Fruit fly (Drosophila melanogaster): Measurements from ENCODE around the gene yellow-c.

The yellow-c gene

dm6 chr2L:15060580-15061005 lies 25.4 kb downstream of the yellow-c start, which contains the start of gene TfIIS (continued):
- TF ChIP-seq kay (GFP tag; optimal IDR thresholded peaks at IDR 0.05) (no peak), Ets97D (GFP tag; optimal IDR thresholded peaks at IDR 0.05) (peak; percentile 90), ERR (GFP tag; optimal IDR thresholded peaks at IDR 0.05) (peak; percentile 3), CG18476 (GFP tag; optimal IDR thresholded peaks at IDR 0.05) (no peak), fd64A (GFP tag; optimal IDR thresholded peaks at IDR 0.05) (no peak), CG15514 (GFP tag; optimal IDR thresholded peaks at IDR 0.05) (peak; percentile 61), ci (GFP tag; IDR thresholded peaks at IDR 0.05) (peak; percentile 57; the same call in 1 of the 3 replicates), sqz (GFP tag; optimal IDR thresholded peaks at IDR 0.05) (peak; percentile 67), fru (optimal IDR thresholded peaks at IDR 0.05) (no peak), cg (GFP tag; optimal IDR thresholded peaks at IDR 0.05) (no peak), fd96Cb (tag; optimal IDR thresholded peaks at IDR 0.05) (no peak), lmd (GFP tag; IDR thresholded peaks at IDR 0.05) (peak; percentile 7; the same call in 1 of the 2 replicates), pzg (GFP tag; optimal IDR thresholded peaks at IDR 0.05) (peak; percentile 97), shn (GFP tag; optimal IDR thresholded peaks at IDR 0.05) (no peak), Vsx1 (GFP tag; optimal IDR thresholded peaks at IDR 0.05) (peak; percentile 84), CG17802 (tag; optimal IDR thresholded peaks at IDR 0.05) (peak; percentile 56), CG2199 (GFP tag; IDR thresholded peaks at IDR 0.05) (peak; percentile 55; the same call in 1 of the 3 replicates), Myb (GFP tag; optimal IDR thresholded peaks at IDR 0.05) (peak; percentile 87), CG31388 (GFP tag; optimal IDR thresholded peaks at IDR 0.05) (no peak), Elba2 (GFP tag; optimal IDR thresholded peaks at IDR 0.05) (peak; percentile 92), Med (GFP tag) (peak; percentile 85), zen (tag; optimal IDR thresholded peaks at IDR 0.05) (peak; percentile 82), CG12659 (GFP tag; optimal IDR thresholded peaks at IDR 0.05) (peak; percentile 76), CG3847 (GFP tag; IDR thresholded peaks at IDR 0.05) (peak; percentile 72), CG15073 (GFP tag; optimal IDR thresholded peaks at IDR 0.05) (no peak), CG3163 (GFP tag; optimal IDR thresholded peaks at IDR 0.05) (peak; percentile 24), CG13894 (tag; optimal IDR thresholded peaks at IDR 0.05) (peak; percentile 45), CG11504 (tag; optimal IDR thresholded peaks at IDR 0.05) (peak; percentile 49), nerfin-1 (tag; optimal IDR thresholded peaks at IDR 0.05) (peak; percentile 1)

- TF ChIP-seq BEAF-32 (GFP tag; optimal IDR thresholded peaks at IDR 0.05) (peak; percentile 61), pum (GFP tag; optimal IDR thresholded peaks at IDR 0.05) (peak; percentile 18), pan (optimal IDR thresholded peaks at IDR 0.05) (no peak), pan (GFP tag; optimal IDR thresholded peaks at IDR 0.05 in 1 of 2, IDR thresholded peaks at IDR 0.05 in 1 of 2) (peak in 1 of 2 experiments; percentile 51), sens (GFP tag) (peak; percentile 88), Hr51 (GFP tag; optimal IDR thresholded peaks at IDR 0.05) (peak in 1 of 2 experiments; percentile 52), Abd-B (GFP tag; optimal IDR thresholded peaks at IDR 0.05) (peak; percentile 70), CG8478 (optimal IDR thresholded peaks at IDR 0.05) (no peak), CG17328 (GFP tag; IDR thresholded peaks at IDR 0.05) (0 out of 2 replicates have a peak, but pooled peaks have one; percentile 43), CG5180 (GFP tag; optimal IDR thresholded peaks at IDR 0.05) (no peak), CG14014 (GFP tag; IDR thresholded peaks at IDR 0.05) (peak; percentile 60; the same call in 1 of the 2 replicates), CG6791 (GFP tag; IDR thresholded peaks at IDR 0.05; ENCODE audit: partially characterized antibody) (0 out of 3 replicates have a peak, but pooled peaks have one; percentile 19), CG13775 (GFP tag; optimal IDR thresholded peaks at IDR 0.05) (peak; percentile 59), Stat92E (GFP tag; optimal IDR thresholded peaks at IDR 0.05) (peak in 1 of 3 experiments; percentile 87), Xbp1 (GFP tag; optimal IDR thresholded peaks at IDR 0.05) (peak; percentile 59), Ets97D (GFP tag; optimal IDR thresholded peaks at IDR 0.05) (peak; percentile 48), dmrt11E (tag; optimal IDR thresholded peaks at IDR 0.05) (peak; percentile 60), CG12744 (GFP tag; optimal IDR thresholded peaks at IDR 0.05) (peak; percentile 25), pho (GFP tag; optimal IDR thresholded peaks at IDR 0.05) (peak; percentile 23), sqz (GFP tag; optimal IDR thresholded peaks at IDR 0.05) (no peak), CG30403 (GFP tag; optimal IDR thresholded peaks at IDR 0.05) (peak; percentile 63), CG9932 (GFP tag; IDR thresholded peaks at IDR 0.05) (peak; percentile 72), dpn (GFP tag; optimal IDR thresholded peaks at IDR 0.05) (peak; percentile 36 to 47), Doc3 (GFP tag; IDR thresholded peaks at IDR 0.05; ENCODE audit: partially characterized antibody) (no peak)
Observed at dm6 chr2L:15061368-15061767, 26.2 kb downstream of the yellow-c start, which contains the start of the genes solo and vas. Gene solo (plus strand): TSS chr2L:15061656. Gene vas (plus strand): TSS chr2L:15061656.

Data from whole organism, embryonic.